Worm (Caenorhabditis elegans) whole organism, L3 larva: ENCODE data around the gene faah-4.

Experiments used
- ZK546.5 ChIP-seq: sonication (generic microtip); optimal IDR thresholded peaks from 2 replicates; lab custom pipeline; 2017; ENCODE audit warnings: missing biosample characterization, missing genetic modification characterization
- egl-27 ChIP-seq: sonication (generic microtip); optimal IDR thresholded peaks from 4 replicates; lab custom pipeline; 2017; ENCODE audit warnings: missing biosample characterization, missing genetic modification reagents, missing genetic modification characterization
- fos-1 ChIP-seq: fragments of 150-350 bp; optimal IDR thresholded peaks from 2 replicates; lab custom pipeline; 2014; ENCODE audit warnings: missing biosample characterization, missing genetic modification characterization
- nfya-1 ChIP-seq: sonication (generic microtip); optimal IDR thresholded peaks from 2 replicates; lab custom pipeline; 2017; ENCODE audit warnings: missing genetic modification characterization, mild to moderate bottlenecking, missing compliant biosample characterization, antibody characterized with exemption, moderate library complexity; ENCODE audit not compliant: insufficient read depth

- TF ChIP-seq ZK546.5 (tag; lab: Kevin White, UChicago), result no peak
- no peak for TF ChIP-seq egl-27 (tag; lab: Kevin White, UChicago)
- no peak for TF ChIP-seq nfya-1 (tag; lab: Kevin White, UChicago)
- no peak for TF ChIP-seq fos-1
Observed at ce11 chrIII:11951111-11951510, 41.4 kb upstream of the faah-4 start.
